Worm (Caenorhabditis elegans): ENCODE data around the gene ZK218.4.

DNA sequence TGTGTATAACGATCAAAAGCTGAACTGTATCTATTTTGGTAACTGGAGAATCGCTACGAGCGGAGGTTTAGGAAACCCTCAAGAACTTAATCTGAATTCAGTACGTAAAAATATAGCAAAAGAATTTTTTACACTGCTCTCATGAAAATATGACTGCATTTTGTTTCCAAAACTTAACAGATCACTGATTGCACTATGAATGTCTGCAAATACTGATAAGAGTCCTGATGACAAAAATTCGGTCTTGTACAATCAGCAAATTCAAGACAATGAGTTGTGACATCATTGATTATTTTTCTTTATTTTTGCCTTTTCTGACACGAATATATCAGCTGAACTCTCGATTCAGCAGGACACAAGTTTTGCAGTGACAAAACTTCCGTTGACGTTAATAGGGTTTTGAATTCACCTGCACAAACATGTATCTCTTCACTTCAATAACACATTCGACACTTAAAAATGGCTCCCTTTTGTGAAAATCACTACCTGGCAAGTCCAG, 8.7 kb upstream of the ZK218.4 start, which contains the start of gene srh-237:
- TF ChIP-seq unc-39 (tag; optimal IDR thresholded peaks at IDR 0.05) (no peak), ama-1 (optimal IDR thresholded peaks at IDR 0.05) (no peak), nhr-237 (tag; optimal IDR thresholded peaks at IDR 0.05) (no peak), skn-1 (tag; optimal IDR thresholded peaks at IDR 0.05) (no peak)
